Fruit fly (Drosophila melanogaster) whole organism, embryonic: ENCODE measurements around the gene PK1-R.

Source experiments
- Bgb ChIP-seq: fragments of 200-800 bp; sonication (Bioruptor generic); IDR thresholded peaks from 2 replicates; pipeline ENCODE4 v1.3.6; 2022; ENCODE audit warnings: missing biosample characterization, missing genetic modification characterization; ENCODE audit not compliant: partially characterized antibody
- CG10321 ChIP-seq: fragments of 200-800 bp; sonication (Bioruptor generic); IDR thresholded peaks from 2 replicates; pipeline ENCODE4 v1.3.6; 2022; ENCODE audit warnings: missing biosample characterization, missing genetic modification characterization
- CG11695 ChIP-seq: fragments of 200-800 bp; sonication (Bioruptor generic); IDR thresholded peaks from 3 replicates; pipeline ENCODE4 v1.3.6; 2022; ENCODE audit warnings: missing biosample characterization, missing genetic modification characterization
- CG12769 ChIP-seq: fragments of 200-800 bp; sonication (Bioruptor generic); optimal IDR thresholded peaks from 2 replicates; lab custom pipeline; 2019; ENCODE audit warnings: missing biosample characterization, mild to moderate bottlenecking, missing genetic modification characterization, moderate library complexity
- CG17385 ChIP-seq: fragments of 200-800 bp; sonication (Bioruptor generic); optimal IDR thresholded peaks from 3 replicates; lab custom pipeline; 2018; ENCODE audit warnings: missing biosample characterization, mild to moderate bottlenecking, missing genetic modification characterization
- CG17912 ChIP-seq: fragments of 200-800 bp; sonication (Bioruptor generic); optimal IDR thresholded peaks from 2 replicates; lab custom pipeline; 2018; ENCODE audit warnings: missing biosample characterization, mild to moderate bottlenecking, missing genetic modification characterization
- CG1832 ChIP-seq: fragments of 200-800 bp; sonication (Bioruptor generic); optimal IDR thresholded peaks from 2 replicates; lab custom pipeline; 2017; ENCODE audit warnings: missing biosample characterization, mild to moderate bottlenecking, missing genetic modification characterization, inconsistent platforms
- CG3163 ChIP-seq: fragments of 200-800 bp; sonication (Bioruptor generic); optimal IDR thresholded peaks from 3 replicates; lab custom pipeline; 2016; ENCODE audit warnings: missing biosample characterization, missing genetic modification characterization
- CG5953 ChIP-seq: fragments of 200-800 bp; sonication (Bioruptor generic); IDR thresholded peaks from 2 replicates; pipeline ENCODE4 v1.3.6; 2022; ENCODE audit warnings: missing biosample characterization, missing genetic modification characterization
- CG7839 ChIP-seq: fragments of 200-800 bp; sonication (Bioruptor generic); optimal IDR thresholded peaks from 3 replicates; lab custom pipeline; 2018; ENCODE audit warnings: missing biosample characterization, mild to moderate bottlenecking, missing genetic modification characterization, moderate library complexity
- CG7987 ChIP-seq: fragments of 200-800 bp; sonication (Bioruptor generic); optimal IDR thresholded peaks from 2 replicates; lab custom pipeline; 2018; ENCODE audit warnings: missing biosample characterization, mild to moderate bottlenecking, missing genetic modification characterization, moderate library complexity
- CHES-1-like ChIP-seq: fragments of 200-800 bp; sonication (Bioruptor generic); optimal IDR thresholded peaks from 2 replicates; lab custom pipeline; 2016; ENCODE audit warnings: missing biosample characterization, missing genetic modification characterization
- D ChIP-seq, 2 experiments: fragments of 200-800 bp in 1 of 2; fragments of >200 bp in 1 of 2; sonication (Bioruptor generic) in 1 of 2; optimal IDR thresholded peaks; 2 replicates in 1 of 2; 3 replicates in 1 of 2; lab custom pipeline; 2017; ENCODE audit warnings: mild to moderate bottlenecking in 1 of 2, missing biosample characterization in 1 of 2, missing genetic modification characterization in 1 of 2, missing genetic modification reagents in 1 of 2
- Deaf1 ChIP-seq: fragments of 200-800 bp; optimal IDR thresholded peaks from 3 replicates; lab custom pipeline; 2019; ENCODE audit warnings: missing biosample characterization, mild to moderate bottlenecking, missing genetic modification characterization, moderate library complexity
- Drgx ChIP-seq: fragments of 200-800 bp; sonication (Bioruptor generic); IDR thresholded peaks from 2 replicates; pipeline ENCODE4 v1.3.6; 2022; ENCODE audit warnings: missing biosample characterization, missing genetic modification characterization
- ERR ChIP-seq: fragments of 200-800 bp; sonication (Bioruptor generic); optimal IDR thresholded peaks from 2 replicates; lab custom pipeline; 2016; ENCODE audit warnings: missing biosample characterization, missing genetic modification characterization
- H15 ChIP-seq: fragments of 200-800 bp; sonication (Bioruptor generic); IDR thresholded peaks from 3 replicates; pipeline ENCODE4 v1.3.6; 2022; ENCODE audit warnings: missing biosample characterization, missing genetic modification characterization
- Hmx ChIP-seq: fragments of 200-800 bp; sonication (Bioruptor generic); optimal IDR thresholded peaks from 2 replicates; lab custom pipeline; 2016; ENCODE audit warnings: missing biosample characterization, missing genetic modification characterization
- NFAT ChIP-seq: fragments of 200-800 bp; sonication (Bioruptor generic); IDR thresholded peaks from 2 replicates; pipeline ENCODE4 v1.3.6; 2022; ENCODE audit warnings: missing biosample characterization, missing genetic modification characterization
- Nf-YB ChIP-seq: fragments of 200-800 bp; sonication (Bioruptor generic); optimal IDR thresholded peaks from 3 replicates; lab custom pipeline; 2019; ENCODE audit warnings: missing biosample characterization, mild to moderate bottlenecking, missing genetic modification characterization, moderate library complexity
- Nf-YC ChIP-seq: fragments of 200-800 bp; optimal IDR thresholded peaks from 3 replicates; lab custom pipeline; 2019; ENCODE audit warnings: missing biosample characterization, mild to moderate bottlenecking, missing genetic modification characterization, moderate library complexity
- NfI ChIP-seq: fragments of 200-800 bp; sonication (Bioruptor generic); optimal IDR thresholded peaks from 3 replicates; lab custom pipeline; 2018; ENCODE audit warnings: missing biosample characterization, mild to moderate bottlenecking, missing genetic modification characterization, moderate library complexity
- Opbp ChIP-seq: fragments of 200-800 bp; sonication (Bioruptor generic); IDR thresholded peaks from 3 replicates; pipeline ENCODE4 v1.3.6; 2022; ENCODE audit warnings: missing biosample characterization, missing genetic modification characterization; ENCODE audit not compliant: partially characterized antibody
- Pdp1 ChIP-seq, 2 experiments: fragments of 200-800 bp; sonication (Bioruptor generic); optimal IDR thresholded peaks; 3 replicates each; lab custom pipeline; 2016; ENCODE audit warnings: missing biosample characterization in 2 of 2, missing genetic modification characterization in 2 of 2, mild to moderate bottlenecking in 1 of 2, moderate library complexity in 1 of 2
- Spps ChIP-seq: fragments of 200-800 bp; sonication (Bioruptor generic); optimal IDR thresholded peaks from 2 replicates; lab custom pipeline; 2018; ENCODE audit warnings: missing biosample characterization, mild to moderate bottlenecking, missing genetic modification characterization
- Sry-β ChIP-seq: fragments of 200-800 bp; sonication (Bioruptor generic); optimal IDR thresholded peaks from 2 replicates; lab custom pipeline; 2018; ENCODE audit warnings: missing biosample characterization, mild to moderate bottlenecking, missing genetic modification characterization, moderate library complexity
- Trl ChIP-seq, 3 experiments: fragments of >200 bp in 2 of 3; fragments of 200-800 bp in 1 of 3; sonication (Bioruptor generic) in 1 of 3; optimal IDR thresholded peaks; 2 replicates in 1 of 3; 3 replicates in 2 of 3; lab custom pipeline; 2016 to 2017; ENCODE audit warnings: missing biosample characterization in 1 of 3, missing genetic modification characterization in 1 of 3
- abd-A ChIP-seq: fragments of 200-800 bp; sonication (Bioruptor generic); optimal IDR thresholded peaks from 3 replicates; lab custom pipeline; 2019; ENCODE audit warnings: missing biosample characterization, mild to moderate bottlenecking, missing genetic modification characterization, moderate library complexity
- ash1 ChIP-seq: fragments of 200-800 bp; sonication (Bioruptor generic); optimal IDR thresholded peaks from 2 replicates; lab custom pipeline; 2018; ENCODE audit warnings: missing biosample characterization, mild to moderate bottlenecking, missing genetic modification characterization
- cg ChIP-seq: fragments of 200-800 bp; sonication (Bioruptor generic); optimal IDR thresholded peaks from 3 replicates; lab custom pipeline; 2019; ENCODE audit warnings: missing biosample characterization, mild to moderate bottlenecking, missing genetic modification characterization, moderate library complexity
- dan ChIP-seq: fragments of 200-800 bp; sonication (Bioruptor generic); IDR thresholded peaks from 2 replicates; pipeline ENCODE4 v1.3.6; 2022; ENCODE audit warnings: missing biosample characterization, missing genetic modification characterization
- eve ChIP-seq, 2 experiments: fragments of >200 bp; optimal IDR thresholded peaks; 2 replicates each; lab custom pipeline; 2017; ENCODE audit warnings: missing biosample characterization in 2 of 2, missing genetic modification characterization in 2 of 2
- ewg ChIP-seq: fragments of 200-800 bp; sonication (Bioruptor generic); optimal IDR thresholded peaks from 3 replicates; lab custom pipeline; 2017; ENCODE audit warnings: mild to moderate bottlenecking, missing biosample characterization, missing genetic modification reagents, missing genetic modification characterization
- gem ChIP-seq: fragments of 200-800 bp; sonication (Bioruptor generic); optimal IDR thresholded peaks from 2 replicates; lab custom pipeline; 2019; ENCODE audit warnings: missing biosample characterization, mild to moderate bottlenecking, missing genetic modification characterization, moderate library complexity
- gro ChIP-seq: fragments of 200-800 bp; sonication (Bioruptor generic); optimal IDR thresholded peaks from 2 replicates; lab custom pipeline; 2016; ENCODE audit warnings: missing biosample characterization, missing genetic modification characterization
- kah ChIP-seq: fragments of 200-800 bp; sonication (Bioruptor generic); optimal IDR thresholded peaks from 2 replicates; lab custom pipeline; 2018; ENCODE audit warnings: missing biosample characterization, mild to moderate bottlenecking, missing genetic modification characterization
- lilli ChIP-seq: fragments of 200-800 bp; sonication (Bioruptor generic); optimal IDR thresholded peaks from 3 replicates; lab custom pipeline; 2016; ENCODE audit warnings: missing biosample characterization, missing genetic modification characterization
- prd ChIP-seq, 3 experiments: fragments of >200 bp in 2 of 3; fragments of 200-800 bp in 1 of 3; sonication (Bioruptor generic) in 1 of 3; optimal IDR thresholded peaks in 2 of 3; IDR thresholded peaks in 1 of 3; 2 replicates in 2 of 3; 3 replicates in 1 of 3; pipeline versions ENCODE4 v1.3.6 to Lab custom; 2017 to 2022; ENCODE audit warnings: missing biosample characterization in 1 of 3, missing genetic modification characterization in 1 of 3
- pros ChIP-seq: fragments of 200-800 bp; sonication (Bioruptor generic); optimal IDR thresholded peaks from 3 replicates; lab custom pipeline; 2019; ENCODE audit warnings: missing biosample characterization, mild to moderate bottlenecking, missing genetic modification characterization, moderate library complexity
- scrt ChIP-seq: fragments of 200-800 bp; sonication (Bioruptor generic); optimal IDR thresholded peaks from 2 replicates; lab custom pipeline; 2018; ENCODE audit warnings: missing biosample characterization, mild to moderate bottlenecking, missing genetic modification characterization, moderate library complexity
- seq ChIP-seq: fragments of 200-800 bp; sonication (Bioruptor generic); IDR thresholded peaks from 2 replicates; pipeline ENCODE4 v1.3.6; 2022; ENCODE audit warnings: missing biosample characterization, missing genetic modification characterization
- tgo ChIP-seq: fragments of 200-800 bp; sonication (Bioruptor generic); IDR thresholded peaks from 3 replicates; pipeline ENCODE4 v1.3.6; 2022; ENCODE audit warnings: missing biosample characterization, missing genetic modification characterization

Gene PK1-R

DNA sequence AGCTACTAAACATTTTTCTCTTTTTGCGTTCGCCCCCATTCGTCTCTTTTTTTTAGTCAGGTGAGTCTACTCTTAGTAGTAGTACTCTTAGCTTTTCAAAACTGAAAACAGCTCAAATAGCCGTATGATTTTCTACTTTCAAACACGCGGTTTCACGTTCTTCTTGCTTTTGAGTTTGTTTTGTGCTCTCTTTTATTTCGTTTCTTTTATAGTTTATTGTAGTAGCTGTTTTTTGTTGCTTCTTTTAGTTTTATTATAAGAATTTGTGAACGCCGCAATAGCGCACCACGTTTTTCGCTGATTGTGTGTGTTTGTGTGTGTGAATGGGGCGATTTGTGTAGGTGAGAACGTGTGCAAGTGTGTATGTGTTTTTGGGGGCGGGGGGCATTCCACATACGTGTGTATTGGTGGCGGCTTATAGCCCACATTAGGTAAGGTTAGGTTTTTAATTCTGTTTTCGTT lies 51.5 kb downstream of the PK1-R start (continued):
- TF ChIP-seq Hmx (GFP tag; lab: Kevin White, UChicago) (no peak), CG17912 (GFP tag; lab: Kevin White, UChicago) (no peak), CG11695 (GFP tag; lab: Robert Waterston, UW) (no peak), ash1 (GFP tag; lab: Kevin White, UChicago) (no peak), Spps (tag; lab: Kevin White, UChicago) (no peak), NFAT (GFP tag; lab: Robert Waterston, UW) (peak; percentile 42; the same call in 1 of the 2 replicates), CG7987 (peak; percentile 47), NfI (GFP tag; lab: Kevin White, UChicago) (no peak), tgo (GFP tag; lab: Robert Waterston, UW) (no peak), CG12769 (tag; lab: Kevin White, UChicago) (peak; percentile 39), CG7839 (tag; lab: Kevin White, UChicago) (no peak), CG5953 (GFP tag; lab: Robert Waterston, UW) (no peak), CG3163 (GFP tag; lab: Kevin White, UChicago) (peak; percentile 95), H15 (GFP tag; lab: Robert Waterston, UW) (no peak), cg (GFP tag; lab: Kevin White, UChicago) (peak; percentile 92), gem (tag; lab: Kevin White, UChicago) (no peak), gro (GFP tag; lab: Kevin White, UChicago) (peak; percentile 39), dan (no peak), Trl (optimal IDR thresholded peaks at IDR 0.05; lab: Kevin White, UChicago) (peak; percentile 44 to 85), Trl (GFP tag; optimal IDR thresholded peaks at IDR 0.05; lab: Kevin White, UChicago) (no peak), eve (GFP tag; optimal IDR thresholded peaks at IDR 0.05; lab: Kevin White, UChicago) (peak in 1 of 2 experiments; percentile 73), Pdp1 (GFP tag; optimal IDR thresholded peaks at IDR 0.05; lab: Kevin White, UChicago) (peak in 1 of 2 experiments; percentile 69), Drgx (GFP tag; lab: Robert Waterston, UW) (0 out of 2 replicates have a peak, but pooled peaks have one; percentile 18), D (optimal IDR thresholded peaks at IDR 0.05; lab: Kevin White, UChicago) (no peak), D (GFP tag; optimal IDR thresholded peaks at IDR 0.05; lab: Kevin White, UChicago) (no peak)

DNA sequence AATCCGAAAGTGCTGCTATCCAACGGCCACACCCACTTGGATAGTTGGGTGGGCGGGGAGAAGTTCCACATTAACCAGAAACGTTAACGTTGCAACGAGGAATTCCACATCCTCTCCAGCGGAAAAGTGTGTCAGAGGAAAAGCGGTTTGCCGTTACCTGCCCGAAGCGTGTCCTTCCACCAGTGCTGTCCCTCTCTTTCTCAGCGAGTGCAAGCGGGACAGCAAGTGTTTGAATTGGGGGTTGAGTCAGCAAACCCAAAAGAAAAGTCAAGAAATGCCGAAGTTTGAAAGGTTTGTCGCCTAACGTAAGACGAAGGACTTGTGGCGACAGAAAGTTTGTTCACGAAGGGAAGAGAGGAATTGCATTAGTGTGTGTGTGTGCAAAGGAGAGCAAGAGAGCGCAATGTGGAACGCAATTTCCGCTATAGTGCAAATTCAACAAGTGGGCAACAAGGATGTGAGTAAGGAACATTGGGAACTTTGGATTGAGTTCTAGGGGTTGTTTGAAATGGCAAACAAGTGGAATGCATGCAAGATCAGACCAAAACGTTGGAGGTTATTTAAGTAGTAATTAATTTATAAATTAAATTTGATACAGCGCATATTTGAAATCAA lies 52.3 kb downstream of the PK1-R start:
- TF ChIP-seq CHES-1-like (GFP tag; lab: Kevin White, UChicago), result no peak
- no peak for TF ChIP-seq ERR (GFP tag; lab: Kevin White, UChicago)
- no peak for TF ChIP-seq Sry-β (GFP tag; lab: Kevin White, UChicago)
- TF ChIP-seq ewg (GFP tag; lab: Kevin White, UChicago), result peak; percentile 65
- TF ChIP-seq Nf-YB, result peak; percentile 88
- TF ChIP-seq Trl (optimal IDR thresholded peaks at IDR 0.05; lab: Kevin White, UChicago), result peak in 1 of 2 experiments; percentile 53
- TF ChIP-seq Trl (GFP tag; optimal IDR thresholded peaks at IDR 0.05; lab: Kevin White, UChicago), result no peak
- peak; percentile 22; the same call in 1 of the 2 replicates for TF ChIP-seq seq (GFP tag; lab: Robert Waterston, UW)
- TF ChIP-seq CG17385 (GFP tag; lab: Kevin White, UChicago), result no peak
- TF ChIP-seq CG10321 (GFP tag; lab: Robert Waterston, UW), result peak; percentile 32; the same call in 1 of the 2 replicates
- TF ChIP-seq Opbp (GFP tag; lab: Robert Waterston, UW), result 0 out of 3 replicates have a peak, but pooled peaks have one; percentile 11
- peak; percentile 97 for TF ChIP-seq Deaf1
- 0 out of 2 replicates have a peak, but pooled peaks have one; percentile 13 for TF ChIP-seq Bgb (GFP tag; lab: Robert Waterston, UW)
- TF ChIP-seq abd-A, result peak; percentile 79
- peak; percentile 33 for TF ChIP-seq cg (GFP tag; lab: Kevin White, UChicago)
- TF ChIP-seq prd (optimal IDR thresholded peaks at IDR 0.05; lab: Kevin White, UChicago), result no peak
- TF ChIP-seq prd (GFP tag; IDR thresholded peaks at IDR 0.05; lab: Robert Waterston, UW), result no peak
- peak; percentile 56 for TF ChIP-seq CG1832 (GFP tag; lab: Kevin White, UChicago)
- no peak for TF ChIP-seq lilli (GFP tag; lab: Kevin White, UChicago)
- peak; percentile 94 for TF ChIP-seq scrt (GFP tag; lab: Kevin White, UChicago)
- peak; percentile 29 for TF ChIP-seq kah
- peak; percentile 94 for TF ChIP-seq pros (GFP tag; lab: Kevin White, UChicago)
- TF ChIP-seq Nf-YC (tag; lab: Kevin White, UChicago), result peak; percentile 96
